Worm (Caenorhabditis elegans) whole organism, L4 larva: ENCODE data around the gene clec-60.

Source experiments
- F10B5.3 ChIP-seq: sonication (generic microtip); optimal IDR thresholded peaks from 2 replicates; lab custom pipeline; 2016; ENCODE audit warnings: mild to moderate bottlenecking, missing genetic modification characterization, missing compliant biosample characterization
- F49E8.2 ChIP-seq: sonication (generic microtip); optimal IDR thresholded peaks from 2 replicates; lab custom pipeline; 2016; ENCODE audit warnings: missing compliant biosample characterization, mild to moderate bottlenecking, missing genetic modification characterization, borderline replicate concordance
- aly-2 ChIP-seq: sonication (generic microtip); optimal IDR thresholded peaks from 2 replicates; lab custom pipeline; 2018; ENCODE audit warnings: missing biosample characterization, missing genetic modification characterization
- ceh-82 ChIP-seq: sonication (generic microtip); optimal IDR thresholded peaks from 2 replicates; lab custom pipeline; 2017; ENCODE audit warnings: missing biosample characterization, missing genetic modification characterization
- fos-1 ChIP-seq: fragments of 150-350 bp; optimal IDR thresholded peaks from 2 replicates; lab custom pipeline; 2014; ENCODE audit warnings: missing biosample characterization, missing genetic modification characterization
- jun-1 ChIP-seq: fragments of 150-350 bp; optimal IDR thresholded peaks from 2 replicates; lab custom pipeline; 2014; ENCODE audit warnings: missing biosample characterization, missing genetic modification reagents, missing genetic modification characterization
- lin-39 ChIP-seq: fragments of 150-350 bp; optimal IDR thresholded peaks from 2 replicates; lab custom pipeline; 2014; ENCODE audit warnings: missing biosample characterization, missing genetic modification reagents, missing genetic modification characterization
- mdt-29 ChIP-seq: fragments of 200-800 bp; sonication (Bioruptor generic); IDR thresholded peaks from 2 replicates; pipeline ENCODE4 v1.3.6; 2022; ENCODE audit warnings: missing genetic modification reagents, missing genetic modification characterization, missing compliant biosample characterization
- unc-130 ChIP-seq: sonication (generic microtip); optimal IDR thresholded peaks from 2 replicates; lab custom pipeline; 2016; ENCODE audit warnings: missing genetic modification reagents, missing genetic modification characterization, missing compliant biosample characterization

- no peak for TF ChIP-seq lin-39
- no peak for TF ChIP-seq fos-1
- no peak for TF ChIP-seq aly-2 (tag; lab: Kevin White, UChicago)
- no peak for TF ChIP-seq F10B5.3
- TF ChIP-seq unc-130 (GFP tag; lab: Kevin White, UChicago) = no peak
- no peak for TF ChIP-seq F49E8.2 (tag; lab: Kevin White, UChicago)
- TF ChIP-seq mdt-29 = no peak
- no peak for TF ChIP-seq ceh-82 (tag; lab: Kevin White, UChicago)
- TF ChIP-seq jun-1 (tag; lab: Kevin White, UChicago) = no peak
Observed at ce11 chrII:10519017-10519416, 37.3 kb upstream of the clec-60 start, which contains the start of gene F59B10.4.
